Fruit fly (Drosophila melanogaster) whole organism, embryonic: ENCODE results near the gene Gr9a.

Source experiments
- CG10147 ChIP-seq: fragments of 200-800 bp; sonication (Bioruptor generic); optimal IDR thresholded peaks from 2 replicates; lab custom pipeline; 2019; ENCODE audit warnings: missing biosample characterization, mild to moderate bottlenecking, missing genetic modification characterization, moderate library complexity
- CG18764 ChIP-seq: fragments of 200-800 bp; sonication (Bioruptor generic); optimal IDR thresholded peaks from 3 replicates; lab custom pipeline; 2016; ENCODE audit warnings: missing biosample characterization, missing genetic modification characterization
- CG31365 ChIP-seq: fragments of 200-800 bp; sonication (Bioruptor generic); optimal IDR thresholded peaks from 2 replicates; lab custom pipeline; 2018; ENCODE audit warnings: missing biosample characterization, mild to moderate bottlenecking, missing genetic modification characterization
- CG3726 ChIP-seq: fragments of 200-800 bp; sonication (Bioruptor generic); IDR thresholded peaks from 3 replicates; pipeline ENCODE4, ENCODE4 v1.3.6; 2022; ENCODE audit warnings: missing biosample characterization, missing genetic modification characterization
- Dll ChIP-seq: fragments of 200-800 bp; sonication (Bioruptor generic); IDR thresholded peaks from 4 replicates; pipeline ENCODE4 v1.3.6; 2022; ENCODE audit warnings: missing biosample characterization, missing genetic modification characterization; ENCODE audit not compliant: partially characterized antibody
- danr ChIP-seq: fragments of 200-800 bp; sonication (Bioruptor generic); IDR thresholded peaks from 2 replicates; pipeline ENCODE4 v1.3.6; 2022; ENCODE audit warnings: missing biosample characterization, missing genetic modification characterization
- rib ChIP-seq: fragments of 200-800 bp; sonication (Bioruptor generic); IDR thresholded peaks from 2 replicates; pipeline ENCODE4 v1.3.6; 2022; ENCODE audit warnings: missing biosample characterization, missing genetic modification characterization
- slp2 ChIP-seq: fragments of 200-800 bp; sonication (Bioruptor generic); optimal IDR thresholded peaks from 2 replicates; lab custom pipeline; 2016; ENCODE audit warnings: missing biosample characterization, missing genetic modification characterization

DNA sequence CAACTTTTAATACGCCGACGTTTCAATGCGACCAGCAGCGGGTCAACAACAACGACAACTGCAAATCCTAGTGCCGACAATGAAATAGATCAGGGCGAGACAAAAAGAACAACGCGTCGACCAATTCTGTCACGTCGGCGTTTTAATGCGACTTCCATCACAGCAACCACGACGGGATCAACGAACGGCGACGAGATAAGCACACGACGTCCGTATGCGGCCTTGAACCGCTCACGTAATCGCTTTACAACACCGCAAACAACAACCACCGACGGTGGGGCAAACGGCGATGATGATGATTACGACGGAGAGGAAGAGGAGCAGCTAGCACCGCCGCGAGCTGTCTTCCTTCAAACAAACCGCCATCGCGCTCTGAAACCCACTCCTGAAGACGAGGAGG, 21.9 kb upstream of the Gr9a start:
- TF ChIP-seq CG3726 (GFP tag; lab: Robert Waterston, UW) (no peak), slp2 (GFP tag; lab: Kevin White, UChicago) (no peak), rib (GFP tag; lab: Robert Waterston, UW) (no peak), CG10147 (GFP tag; lab: Kevin White, UChicago) (no peak), CG18764 (GFP tag; lab: Kevin White, UChicago) (no peak), danr (GFP tag; lab: Robert Waterston, UW) (no peak), Dll (no peak), CG31365 (no peak)
